Worm (Caenorhabditis elegans) whole organism, midembryonic: ENCODE measurements around the gene srz-6.
A peak's percentile ranks its signal among the peaks of the same experiment; 100 is the strongest.

Experiments
- T22C8.4 ChIP-seq: fragments of 200-800 bp; sonication (Bioruptor generic); IDR thresholded peaks from 2 replicates; pipeline ENCODE4 v1.3.6; 2022; ENCODE audit warnings: missing genetic modification characterization, missing compliant biosample characterization
- cog-1 ChIP-seq: sonication (generic microtip); optimal IDR thresholded peaks from 2 replicates; lab custom pipeline; 2016; ENCODE audit warnings: missing genetic modification characterization, missing compliant biosample characterization
- flt-1 ChIP-seq: fragments of 200-800 bp; sonication (Bioruptor generic); IDR thresholded peaks from 2 replicates; pipeline ENCODE4 v1.3.6; 2022; ENCODE audit warnings: missing genetic modification characterization, missing compliant biosample characterization
- klf-2 ChIP-seq: fragments of 200-800 bp; sonication (Bioruptor generic); conservative IDR thresholded peaks from 2 replicates; pipeline ENCODE4 v1.3.6; 2022; ENCODE audit warnings: missing genetic modification reagents, missing genetic modification characterization, missing compliant biosample characterization
- med-1 ChIP-seq: sonication (generic microtip); optimal IDR thresholded peaks from 2 replicates; lab custom pipeline; 2017; ENCODE audit warnings: missing genetic modification characterization, mild to moderate bottlenecking, missing compliant biosample characterization, antibody characterized with exemption, missing genetic modification reagents; ENCODE audit not compliant: insufficient read depth
- ref-1 ChIP-seq: fragments of 200-800 bp; sonication (Bioruptor generic); conservative IDR thresholded peaks from 2 replicates; pipeline ENCODE4 v1.3.6; 2022; ENCODE audit warnings: missing genetic modification reagents, missing genetic modification characterization, missing compliant biosample characterization
- tab-1 ChIP-seq: fragments of 200-800 bp; sonication (Bioruptor generic); IDR thresholded peaks from 2 replicates; pipeline ENCODE4 v1.3.6; 2022; ENCODE audit warnings: missing genetic modification characterization, missing compliant biosample characterization
- ztf-23 ChIP-seq: fragments of 200-800 bp; sonication (Bioruptor generic); IDR thresholded peaks from 2 replicates; pipeline ENCODE4 v1.3.6; 2022; ENCODE audit warnings: missing genetic modification reagents, missing genetic modification characterization, missing compliant biosample characterization
- ztf-29 ChIP-seq: fragments of 200-800 bp; sonication (Bioruptor generic); IDR thresholded peaks from 2 replicates; pipeline ENCODE4 v1.3.6; 2022; ENCODE audit warnings: missing genetic modification reagents, missing genetic modification characterization, missing compliant biosample characterization

Gene srz-6

ce11 chrII:12482622-12483021, 9.4 kb upstream of the srz-6 start, which contains the start of gene fbxb-102:
fbxb-102 (plus strand) TSS chrII:12482922.
- TF ChIP-seq T22C8.4 (GFP tag; lab: Robert Waterston, UW) (no peak), ztf-29 (GFP tag; lab: Robert Waterston, UW) (no peak), ztf-23 (GFP tag; lab: Robert Waterston, UW) (no peak), cog-1 (tag; lab: Kevin White, UChicago) (no peak)

- TF ChIP-seq klf-2 (GFP tag; lab: Robert Waterston, UW) (no peak), med-1 (GFP tag; lab: Kevin White, UChicago) (no peak), ref-1 (no peak), flt-1 (GFP tag; lab: Robert Waterston, UW) (no peak), T22C8.4 (GFP tag; lab: Robert Waterston, UW) (no peak), cog-1 (tag; lab: Kevin White, UChicago) (no peak), tab-1 (no peak), ztf-23 (GFP tag; lab: Robert Waterston, UW) (no peak), ztf-29 (GFP tag; lab: Robert Waterston, UW) (no peak)
These were observed 7.0 kb upstream of the srz-6 start, which contains the start of gene F15A4.10 for ce11 chrII:12485060-12485459. F15A4.10 (minus strand) TSS chrII:12485160.

- TF ChIP-seq cog-1 (tag; lab: Kevin White, UChicago) (no peak), klf-2 (GFP tag; lab: Robert Waterston, UW) (no peak), tab-1 (no peak), ztf-29 (GFP tag; lab: Robert Waterston, UW) (no peak), T22C8.4 (GFP tag; lab: Robert Waterston, UW) (no peak), ztf-23 (GFP tag; lab: Robert Waterston, UW) (no peak), ref-1 (no peak), med-1 (GFP tag; lab: Kevin White, UChicago) (no peak), flt-1 (GFP tag; lab: Robert Waterston, UW) (no peak)
These were observed 3.2 kb upstream of the srz-6 start for ce11 chrII:12488810-12489209.

- TF ChIP-seq cog-1 (tag; lab: Kevin White, UChicago), result no peak
These were observed 2.1 kb upstream of the srz-6 start, which contains the start of gene T21B4.15 for ce11 chrII:12489903-12490302. T21B4.15 (plus strand) TSS chrII:12490203.

- TF ChIP-seq klf-2 (GFP tag; lab: Robert Waterston, UW), result no peak
- TF ChIP-seq tab-1, result no peak
- no peak for TF ChIP-seq flt-1 (GFP tag; lab: Robert Waterston, UW)
- no peak for TF ChIP-seq ztf-29 (GFP tag; lab: Robert Waterston, UW)
- no peak for TF ChIP-seq ztf-23 (GFP tag; lab: Robert Waterston, UW)
- no peak for TF ChIP-seq ref-1
- TF ChIP-seq T22C8.4 (GFP tag; lab: Robert Waterston, UW), result no peak
These were observed 2.0 kb downstream of the srz-6 start for ce11 chrII:12494067-12494477.

ce11 chrII:12494556-12495131, 2.6 kb downstream of the srz-6 start, which contains the start of gene col-85:
col-85 (minus strand) TSS chrII:12495095.
- peak; percentile 88 for TF ChIP-seq ref-1
- peak; percentile 98 for TF ChIP-seq klf-2 (GFP tag; lab: Robert Waterston, UW)
- peak; percentile 97 for TF ChIP-seq flt-1 (GFP tag; lab: Robert Waterston, UW)
- TF ChIP-seq ztf-29 (GFP tag; lab: Robert Waterston, UW), result peak; percentile 100
- TF ChIP-seq ztf-23 (GFP tag; lab: Robert Waterston, UW), result peak; percentile 98
- peak; percentile 98 for TF ChIP-seq tab-1
- peak; percentile 96 for TF ChIP-seq T22C8.4 (GFP tag; lab: Robert Waterston, UW)
- TF ChIP-seq cog-1 (tag; lab: Kevin White, UChicago), result peak; percentile 83
- TF ChIP-seq med-1 (GFP tag; lab: Kevin White, UChicago), result peak; percentile 73

ce11 chrII:12496981-12497380, 4.9 kb downstream of the srz-6 start, which contains the start of gene T21B4.3:
T21B4.3 (minus strand) TSS chrII:12497081.
- TF ChIP-seq T22C8.4 (GFP tag; lab: Robert Waterston, UW) (no peak), ref-1 (no peak), tab-1 (no peak), ztf-23 (GFP tag; lab: Robert Waterston, UW) (no peak), flt-1 (GFP tag; lab: Robert Waterston, UW) (no peak), ztf-29 (GFP tag; lab: Robert Waterston, UW) (no peak), cog-1 (tag; lab: Kevin White, UChicago) (no peak), med-1 (GFP tag; lab: Kevin White, UChicago) (no peak), klf-2 (GFP tag; lab: Robert Waterston, UW) (no peak)

ce11 chrII:12499969-12500368, 7.9 kb downstream of the srz-6 start:
- TF ChIP-seq cog-1 (tag; lab: Kevin White, UChicago) (no peak), T22C8.4 (GFP tag; lab: Robert Waterston, UW) (no peak), tab-1 (no peak), ztf-29 (GFP tag; lab: Robert Waterston, UW) (no peak), ztf-23 (GFP tag; lab: Robert Waterston, UW) (no peak), ref-1 (no peak), klf-2 (GFP tag; lab: Robert Waterston, UW) (no peak), med-1 (GFP tag; lab: Kevin White, UChicago) (no peak), flt-1 (GFP tag; lab: Robert Waterston, UW) (no peak)

- TF ChIP-seq flt-1 (GFP tag; lab: Robert Waterston, UW), result no peak
- no peak for TF ChIP-seq T22C8.4 (GFP tag; lab: Robert Waterston, UW)
- TF ChIP-seq ztf-29 (GFP tag; lab: Robert Waterston, UW), result no peak
- TF ChIP-seq ref-1, result no peak
- no peak for TF ChIP-seq cog-1 (tag; lab: Kevin White, UChicago)
- no peak for TF ChIP-seq tab-1
- TF ChIP-seq klf-2 (GFP tag; lab: Robert Waterston, UW), result no peak
- TF ChIP-seq med-1 (GFP tag; lab: Kevin White, UChicago), result no peak
- TF ChIP-seq ztf-23 (GFP tag; lab: Robert Waterston, UW), result no peak
These were observed 10.7 kb downstream of the srz-6 start, which contains the start of gene ador-1 for ce11 chrII:12502784-12503183. ador-1 (minus strand) TSS chrII:12502884.
